Worm (Caenorhabditis elegans) whole organism, L4/young adult: Measurements from ENCODE around the gene dcap-2.

Experiments
- W03F9.2 ChIP-seq: fragments of 150-350 bp; optimal IDR thresholded peaks from 2 replicates; lab custom pipeline; 2014; ENCODE audit warnings: missing biosample characterization, missing genetic modification characterization
- dao-5 ChIP-seq: sonication (generic microtip); optimal IDR thresholded peaks from 2 replicates; lab custom pipeline; 2016; ENCODE audit warnings: missing genotype, missing genetic modification characterization, moderate library complexity, missing compliant biosample characterization
- him-1 ChIP-seq: sonication (generic microtip); optimal IDR thresholded peaks from 2 replicates; lab custom pipeline; 2016; ENCODE audit warnings: missing genotype, missing genetic modification reagents, missing genetic modification characterization, missing compliant biosample characterization

DNA sequence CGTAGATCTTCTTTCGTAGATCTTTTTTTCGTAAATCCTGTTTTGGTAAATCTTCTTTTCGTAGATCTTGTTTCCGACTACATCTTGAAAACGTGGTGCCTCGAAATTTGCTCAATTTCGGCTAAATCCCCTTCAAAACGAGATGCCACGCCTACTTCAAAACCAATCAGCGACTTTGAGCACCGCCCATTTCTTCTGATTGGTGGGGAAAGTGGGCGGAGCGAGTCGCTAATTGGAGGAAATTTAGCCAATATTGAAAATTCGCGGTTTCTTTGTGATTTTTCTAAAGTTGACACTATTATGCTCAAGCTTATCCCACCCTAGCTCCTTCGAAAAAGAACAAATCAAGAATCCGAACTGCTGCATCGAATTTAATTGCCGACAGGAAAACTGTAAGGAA is 34.1 kb downstream of the dcap-2 start:
- no peak for TF ChIP-seq W03F9.2 (tag; lab: Kevin White, UChicago)
- no peak for TF ChIP-seq him-1
- no peak for TF ChIP-seq dao-5 (tag; lab: Kevin White, UChicago)
